Fruit fly (Drosophila melanogaster) whole organism, embryonic: ENCODE measurements around the gene CG31960.
A peak's percentile ranks its signal among the peaks of the same experiment; 100 is the strongest.

Experiments used
- Abd-B ChIP-seq: fragments of 200-800 bp; sonication (Bioruptor generic); optimal IDR thresholded peaks from 2 replicates; lab custom pipeline; 2018; ENCODE audit warnings: missing biosample characterization, mild to moderate bottlenecking, missing genetic modification characterization, moderate library complexity
- B-H2 ChIP-seq: fragments of 200-800 bp; sonication (Bioruptor generic); optimal IDR thresholded peaks from 2 replicates; lab custom pipeline; 2018; ENCODE audit warnings: missing biosample characterization, mild to moderate bottlenecking, missing genetic modification characterization
- Bdp1 ChIP-seq: fragments of 200-800 bp; sonication (Bioruptor generic); optimal IDR thresholded peaks from 3 replicates; lab custom pipeline; 2016; ENCODE audit warnings: missing biosample characterization, missing genetic modification characterization
- Blimp-1 ChIP-seq: fragments of 200-800 bp; sonication (Bioruptor generic); optimal IDR thresholded peaks from 3 replicates; lab custom pipeline; 2018; ENCODE audit warnings: missing biosample characterization, missing genetic modification characterization, mild to moderate bottlenecking, moderate library complexity, missing genetic modification reagents
- CG10209 ChIP-seq: fragments of 200-800 bp; sonication (Bioruptor generic); optimal IDR thresholded peaks from 3 replicates; lab custom pipeline; 2017; ENCODE audit warnings: missing biosample characterization, mild to moderate bottlenecking, missing genetic modification characterization, missing genetic modification reagents
- CG10267 ChIP-seq: fragments of 200-800 bp; sonication (Bioruptor generic); optimal IDR thresholded peaks from 2 replicates; lab custom pipeline; 2018; ENCODE audit warnings: missing biosample characterization, mild to moderate bottlenecking, missing genetic modification characterization, moderate library complexity
- CG11085 ChIP-seq: fragments of 200-800 bp; sonication (Bioruptor generic); IDR thresholded peaks from 2 replicates; pipeline ENCODE4 v1.3.6; 2022; ENCODE audit warnings: missing biosample characterization, missing genetic modification characterization
- CG11398 ChIP-seq: fragments of 200-800 bp; sonication (Bioruptor generic); optimal IDR thresholded peaks from 2 replicates; lab custom pipeline; 2016; ENCODE audit warnings: missing biosample characterization, missing genetic modification characterization
- CG11456 ChIP-seq: fragments of 200-800 bp; sonication (Bioruptor generic); IDR thresholded peaks from 3 replicates; pipeline ENCODE4 v1.3.6; 2022; ENCODE audit warnings: missing biosample characterization, missing genetic modification characterization
- CG11723 ChIP-seq: fragments of 200-800 bp; sonication (Bioruptor generic); optimal IDR thresholded peaks from 2 replicates; lab custom pipeline; 2017; ENCODE audit warnings: missing biosample characterization, mild to moderate bottlenecking, missing genetic modification characterization
- CG12155 ChIP-seq: fragments of 200-800 bp; sonication (Bioruptor generic); optimal IDR thresholded peaks from 3 replicates; lab custom pipeline; 2016; ENCODE audit warnings: missing biosample characterization, missing genetic modification characterization
- CG12391 ChIP-seq: fragments of 200-800 bp; sonication (Bioruptor generic); optimal IDR thresholded peaks from 3 replicates; lab custom pipeline; 2018; ENCODE audit warnings: missing biosample characterization, mild to moderate bottlenecking, missing genetic modification characterization, moderate library complexity
- CG12744 ChIP-seq: fragments of 200-800 bp; sonication (Bioruptor generic); optimal IDR thresholded peaks from 2 replicates; lab custom pipeline; 2016; ENCODE audit warnings: missing biosample characterization, missing genetic modification characterization
- CG12942 ChIP-seq: fragments of 200-800 bp; sonication (Bioruptor generic); optimal IDR thresholded peaks from 3 replicates; lab custom pipeline; 2016; ENCODE audit warnings: missing biosample characterization, missing genetic modification characterization
- CG15011 ChIP-seq: fragments of 200-800 bp; sonication (Bioruptor generic); optimal IDR thresholded peaks from 3 replicates; lab custom pipeline; 2018; ENCODE audit warnings: missing biosample characterization, mild to moderate bottlenecking, missing genetic modification characterization
- CG18476 ChIP-seq: fragments of 200-800 bp; sonication (Bioruptor generic); optimal IDR thresholded peaks from 2 replicates; lab custom pipeline; 2016; ENCODE audit warnings: missing biosample characterization, mild to moderate bottlenecking, missing genetic modification characterization
- CG2202 ChIP-seq: fragments of 200-800 bp; sonication (Bioruptor generic); optimal IDR thresholded peaks from 2 replicates; lab custom pipeline; 2018; ENCODE audit warnings: missing biosample characterization, mild to moderate bottlenecking, missing genetic modification characterization
- CG31441 ChIP-seq: fragments of 200-800 bp; sonication (Bioruptor generic); IDR thresholded peaks from 2 replicates; pipeline ENCODE4 v1.3.6; 2022; ENCODE audit warnings: missing biosample characterization, missing genetic modification characterization
- CG4707 ChIP-seq: fragments of 200-800 bp; sonication (Bioruptor generic); optimal IDR thresholded peaks from 2 replicates; lab custom pipeline; 2018; ENCODE audit warnings: missing biosample characterization, mild to moderate bottlenecking, missing genetic modification characterization, moderate library complexity
- CG5180 ChIP-seq: fragments of 200-800 bp; sonication (Bioruptor generic); optimal IDR thresholded peaks from 3 replicates; lab custom pipeline; 2017; ENCODE audit warnings: missing biosample characterization, missing genetic modification characterization, mild to moderate bottlenecking, moderate library complexity, missing genetic modification reagents
- CG6689 ChIP-seq: fragments of 200-800 bp; sonication (Bioruptor generic); IDR thresholded peaks from 2 replicates; pipeline ENCODE4 v1.3.6; 2022; ENCODE audit warnings: missing biosample characterization, missing genetic modification characterization
- CG7928 ChIP-seq: fragments of 200-800 bp; sonication (Bioruptor generic); optimal IDR thresholded peaks from 2 replicates; lab custom pipeline; 2017; ENCODE audit warnings: missing biosample characterization, mild to moderate bottlenecking, missing genetic modification characterization
- CTCF ChIP-seq: fragments of 200-800 bp; sonication (Bioruptor generic); optimal IDR thresholded peaks from 2 replicates; lab custom pipeline; 2017; ENCODE audit warnings: missing biosample characterization, mild to moderate bottlenecking, missing genetic modification characterization, moderate library complexity
- D19A ChIP-seq: fragments of 200-800 bp; optimal IDR thresholded peaks from 3 replicates; lab custom pipeline; 2019; ENCODE audit warnings: missing biosample characterization, mild to moderate bottlenecking, missing genetic modification characterization, moderate library complexity
- Dbx ChIP-seq: fragments of 200-800 bp; sonication (Bioruptor generic); IDR thresholded peaks from 3 replicates; pipeline ENCODE4 v1.3.6; 2022; ENCODE audit warnings: missing biosample characterization, missing genetic modification characterization
- Dip2 ChIP-seq: fragments of 200-800 bp; sonication (Bioruptor generic); IDR thresholded peaks from 2 replicates; pipeline ENCODE4 v1.3.6; 2022; ENCODE audit warnings: missing biosample characterization, missing genetic modification characterization
- Gug ChIP-seq: fragments of 200-800 bp; sonication (Bioruptor generic); IDR thresholded peaks from 4 replicates; pipeline ENCODE4 v1.3.6; 2022; ENCODE audit warnings: missing biosample characterization, missing genetic modification characterization
- Hmr ChIP-seq: fragments of 200-800 bp; sonication (Bioruptor generic); optimal IDR thresholded peaks from 3 replicates; lab custom pipeline; 2017; ENCODE audit warnings: mild to moderate bottlenecking, missing biosample characterization, missing genetic modification reagents, missing genetic modification characterization
- Lpt ChIP-seq: fragments of >200 bp; optimal IDR thresholded peaks from 2 replicates; lab custom pipeline; 2018; ENCODE audit warnings: missing biosample characterization, missing genetic modification characterization
- Mad ChIP-seq: fragments of 200-800 bp; sonication (Bioruptor generic); optimal IDR thresholded peaks from 2 replicates; lab custom pipeline; 2016; ENCODE audit warnings: missing biosample characterization, missing genetic modification characterization
- Mrtf ChIP-seq: fragments of 200-800 bp; sonication (Bioruptor generic); IDR thresholded peaks from 3 replicates; pipeline ENCODE4 v1.3.6; 2022; ENCODE audit warnings: missing biosample characterization, missing genetic modification characterization
- Nf-YC ChIP-seq: fragments of 200-800 bp; optimal IDR thresholded peaks from 3 replicates; lab custom pipeline; 2019; ENCODE audit warnings: missing biosample characterization, mild to moderate bottlenecking, missing genetic modification characterization, moderate library complexity
- Optix ChIP-seq: fragments of 200-800 bp; sonication (Bioruptor generic); IDR thresholded peaks from 3 replicates; pipeline ENCODE4 v1.3.6; 2022; ENCODE audit warnings: missing biosample characterization, missing genetic modification characterization
- Poxn ChIP-seq: fragments of 200-800 bp; sonication (Bioruptor generic); IDR thresholded peaks from 2 replicates; pipeline ENCODE4 v1.3.6; 2022; ENCODE audit warnings: missing biosample characterization, missing genetic modification characterization
- Ptx1 ChIP-seq: fragments of 200-800 bp; sonication (Bioruptor generic); IDR thresholded peaks from 2 replicates; pipeline ENCODE4 v1.3.6; 2022; ENCODE audit warnings: missing biosample characterization, missing genetic modification characterization
- Scr ChIP-seq: fragments of 200-800 bp; sonication (Bioruptor generic); IDR thresholded peaks from 2 replicates; pipeline ENCODE4 v1.3.6; 2022; ENCODE audit warnings: missing biosample characterization, missing genetic modification characterization; ENCODE audit not compliant: partially characterized antibody
- TFAM ChIP-seq: fragments of 200-800 bp; sonication (Bioruptor generic); optimal IDR thresholded peaks from 2 replicates; lab custom pipeline; 2017; ENCODE audit warnings: missing biosample characterization, missing genetic modification characterization, inconsistent platforms
- bigmax ChIP-seq: fragments of 200-800 bp; sonication (Bioruptor generic); optimal IDR thresholded peaks from 2 replicates; lab custom pipeline; 2018; ENCODE audit warnings: missing biosample characterization, mild to moderate bottlenecking, missing genetic modification characterization
- br ChIP-seq: fragments of >200 bp; optimal IDR thresholded peaks from 2 replicates; lab custom pipeline; 2017
- dati ChIP-seq: fragments of 200-800 bp; sonication (Bioruptor generic); IDR thresholded peaks from 2 replicates; pipeline ENCODE4 v1.3.6; 2022; ENCODE audit warnings: missing biosample characterization, missing genetic modification characterization
- dmrt99B ChIP-seq: fragments of 200-800 bp; sonication (Bioruptor generic); optimal IDR thresholded peaks from 2 replicates; lab custom pipeline; 2018; ENCODE audit warnings: missing biosample characterization, mild to moderate bottlenecking, missing genetic modification characterization, moderate library complexity
- jing ChIP-seq: fragments of 200-800 bp; sonication (Bioruptor generic); optimal IDR thresholded peaks from 2 replicates; lab custom pipeline; 2018; ENCODE audit warnings: missing biosample characterization, mild to moderate bottlenecking, missing genetic modification characterization
- maf-S ChIP-seq: fragments of 200-800 bp; sonication (Bioruptor generic); optimal IDR thresholded peaks from 2 replicates; lab custom pipeline; 2016; ENCODE audit warnings: missing biosample characterization, missing genetic modification characterization
- oc ChIP-seq: fragments of 200-800 bp; sonication (Bioruptor generic); optimal IDR thresholded peaks from 2 replicates; lab custom pipeline; 2018; ENCODE audit warnings: missing biosample characterization, mild to moderate bottlenecking, missing genetic modification characterization, moderate library complexity
- prd ChIP-seq, 3 experiments: fragments of >200 bp in 2 of 3; fragments of 200-800 bp in 1 of 3; sonication (Bioruptor generic) in 1 of 3; optimal IDR thresholded peaks in 2 of 3; IDR thresholded peaks in 1 of 3; 2 replicates in 2 of 3; 3 replicates in 1 of 3; pipeline versions ENCODE4 v1.3.6 to Lab custom; 2017 to 2022; ENCODE audit warnings: missing biosample characterization in 1 of 3, missing genetic modification characterization in 1 of 3
- sima ChIP-seq: fragments of 200-800 bp; sonication (Bioruptor generic); optimal IDR thresholded peaks from 2 replicates; lab custom pipeline; 2016; ENCODE audit warnings: missing biosample characterization, missing genetic modification characterization
- tup ChIP-seq: fragments of 200-800 bp; sonication (Bioruptor generic); optimal IDR thresholded peaks from 2 replicates; lab custom pipeline; 2016; ENCODE audit warnings: missing biosample characterization, mild to moderate bottlenecking, missing genetic modification characterization, moderate library complexity
- vfl ChIP-seq: fragments of 200-800 bp; sonication (Bioruptor generic); optimal IDR thresholded peaks from 2 replicates; lab custom pipeline; 2016; ENCODE audit warnings: missing biosample characterization, missing genetic modification characterization
- wek ChIP-seq: fragments of 200-800 bp; sonication (Bioruptor generic); optimal IDR thresholded peaks from 3 replicates; lab custom pipeline; 2018; ENCODE audit warnings: missing biosample characterization, mild to moderate bottlenecking, missing genetic modification characterization, moderate library complexity
- wor ChIP-seq: fragments of 200-800 bp; sonication (Bioruptor generic); IDR thresholded peaks from 2 replicates; pipeline ENCODE4 v1.3.6; 2022; ENCODE audit warnings: missing biosample characterization, missing genetic modification characterization
- zen ChIP-seq: fragments of 200-800 bp; sonication (Bioruptor generic); optimal IDR thresholded peaks from 3 replicates; lab custom pipeline; 2018; ENCODE audit warnings: missing biosample characterization, mild to moderate bottlenecking, missing genetic modification characterization, moderate library complexity

CG31960 gene

dm6 chr2L:3776614-3777196 lies 8.0 kb upstream of the CG31960 start (continued):
- TF ChIP-seq CG11398 (no peak), CG11085 (GFP tag; lab: Robert Waterston, UW) (peak; percentile 51; the same call in 1 of the 2 replicates), CTCF (GFP tag; lab: Kevin White, UChicago) (no peak), br (lab: Kevin White, UChicago) (no peak), Dip2 (GFP tag; lab: Robert Waterston, UW) (no peak), CG12391 (peak; percentile 96), TFAM (no peak), B-H2 (GFP tag; lab: Kevin White, UChicago) (no peak), CG4707 (peak; percentile 60), Lpt (GFP tag; lab: Kevin White, UChicago) (no peak), CG6689 (GFP tag; lab: Robert Waterston, UW) (peak; percentile 89), Mad (no peak), Bdp1 (peak; percentile 28), bigmax (GFP tag; lab: Kevin White, UChicago) (no peak), sima (no peak), Abd-B (GFP tag; lab: Kevin White, UChicago) (peak; percentile 58), CG5180 (GFP tag; lab: Kevin White, UChicago) (peak; percentile 77), Poxn (no peak), Nf-YC (peak; percentile 75), CG12744 (GFP tag; lab: Kevin White, UChicago) (no peak), maf-S (GFP tag; lab: Kevin White, UChicago) (peak; percentile 21), zen (tag; lab: Kevin White, UChicago) (peak; percentile 95), jing (GFP tag; lab: Kevin White, UChicago) (no peak), CG18476 (GFP tag; lab: Kevin White, UChicago) (peak; percentile 27), Ptx1 (peak; percentile 93), CG7928 (GFP tag; lab: Kevin White, UChicago) (no peak), CG15011 (GFP tag; lab: Kevin White, UChicago) (peak; percentile 67), Gug (GFP tag; lab: Robert Waterston, UW) (peak; percentile 38; the same call in 1 of the 4 replicates), wor (peak; percentile 67), Mrtf (GFP tag; lab: Robert Waterston, UW) (peak; percentile 31; the same call in 1 of the 3 replicates), CG10267 (tag; lab: Kevin White, UChicago) (peak; percentile 89), CG11456 (GFP tag; lab: Robert Waterston, UW) (0 out of 3 replicates have a peak, but pooled peaks have one; percentile 59), CG12155 (GFP tag; lab: Kevin White, UChicago) (peak; percentile 76), oc (tag; lab: Kevin White, UChicago) (peak; percentile 90), dmrt99B (tag; lab: Kevin White, UChicago) (peak; percentile 91), Blimp-1 (GFP tag; lab: Kevin White, UChicago) (peak; percentile 88), CG11723 (peak; percentile 48), CG12942 (GFP tag; lab: Kevin White, UChicago) (peak; percentile 70), prd (optimal IDR thresholded peaks at IDR 0.05; lab: Kevin White, UChicago) (no peak), prd (GFP tag; IDR thresholded peaks at IDR 0.05; lab: Robert Waterston, UW) (peak; percentile 90), D19A (tag; lab: Kevin White, UChicago) (peak; percentile 94), Hmr (GFP tag; lab: Kevin White, UChicago) (peak; percentile 82), CG2202 (tag; lab: Kevin White, UChicago) (peak; percentile 81), Optix (no peak), Dbx (peak; percentile 71; the same call in 2 of the 3 replicates), dati (GFP tag; lab: Robert Waterston, UW) (no peak), CG31441 (peak; percentile 91), Scr (GFP tag; lab: Robert Waterston, UW) (no peak), tup (peak; percentile 24), vfl (GFP tag; lab: Kevin White, UChicago) (no peak), wek (GFP tag; lab: Kevin White, UChicago) (no peak), CG10209 (peak; percentile 85)
